Worm (Caenorhabditis elegans): ENCODE data around the gene mrpl-32.

DNA sequence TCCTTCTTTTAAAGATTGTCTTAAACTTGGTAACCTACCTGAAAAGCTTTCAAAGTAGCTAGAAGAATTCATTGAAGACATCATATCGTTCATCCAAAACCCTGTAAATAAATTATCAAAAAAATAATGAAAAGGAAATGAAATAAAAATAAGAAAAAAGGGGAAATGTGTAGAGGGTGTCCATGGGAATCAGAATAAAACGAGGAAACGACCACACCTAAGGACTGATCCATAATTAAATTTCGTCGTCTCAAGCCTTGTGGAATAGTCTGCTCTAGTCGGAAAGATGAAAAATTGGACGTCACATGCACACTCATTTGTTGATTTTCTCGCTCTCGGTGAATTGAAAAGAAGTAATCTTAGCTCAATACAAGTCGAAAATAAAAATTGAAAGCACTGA, 14.5 kb upstream of the mrpl-32 start, which contains the start of gene ZK1236.9:
- TF ChIP-seq skn-1 (tag; optimal IDR thresholded peaks at IDR 0.05) (no peak), ceh-82 (tag; optimal IDR thresholded peaks at IDR 0.05) (no peak), fos-1 (tag; optimal IDR thresholded peaks at IDR 0.05) (no peak), egl-27 (tag; optimal IDR thresholded peaks at IDR 0.05) (no peak), ztf-4 (tag; optimal IDR thresholded peaks at IDR 0.05) (no peak), daf-12 (tag; optimal IDR thresholded peaks at IDR 0.05) (no peak), lin-15B (tag; optimal IDR thresholded peaks at IDR 0.05) (no peak), unc-39 (tag; optimal IDR thresholded peaks at IDR 0.05) (no peak), ztf-11 (tag; optimal IDR thresholded peaks at IDR 0.05) (no peak), mml-1 (tag; optimal IDR thresholded peaks at IDR 0.05) (no peak)
